Worm (Caenorhabditis elegans) whole organism, L4 larva: ENCODE measurements around the gene F08F8.10.

ENCODE experiments used
- F49E8.2 ChIP-seq: sonication (generic microtip); optimal IDR thresholded peaks from 2 replicates; lab custom pipeline; 2016; ENCODE audit warnings: missing compliant biosample characterization, mild to moderate bottlenecking, missing genetic modification characterization, borderline replicate concordance
- R02D3.7 ChIP-seq: fragments of 150-350 bp; sonication (generic microtip); optimal IDR thresholded peaks from 3 replicates; lab custom pipeline; 2014; ENCODE audit warnings: missing biosample characterization, missing genetic modification characterization
- T26A8.4 ChIP-seq: fragments of 200-800 bp; sonication (Bioruptor generic); IDR thresholded peaks from 2 replicates; pipeline ENCODE4 v1.3.6; 2022; ENCODE audit warnings: missing genetic modification characterization, missing compliant biosample characterization
- aly-2 ChIP-seq: sonication (generic microtip); optimal IDR thresholded peaks from 2 replicates; lab custom pipeline; 2018; ENCODE audit warnings: missing biosample characterization, missing genetic modification characterization
- ama-1 ChIP-seq: fragments of 150-350 bp; optimal IDR thresholded peaks from 2 replicates; lab custom pipeline; 2014; ENCODE audit warnings: inconsistent platforms, mixed read lengths
- ces-1 ChIP-seq: fragments of 150-350 bp; sonication (generic microtip); optimal IDR thresholded peaks from 4 replicates; lab custom pipeline; 2014; ENCODE audit warnings: missing biosample characterization, missing genetic modification reagents, missing genetic modification characterization
- lir-3 ChIP-seq: sonication (generic microtip); optimal IDR thresholded peaks from 2 replicates; lab custom pipeline; 2016; ENCODE audit warnings: mild to moderate bottlenecking, missing genetic modification characterization, missing compliant biosample characterization
- nhr-10 ChIP-seq: fragments of 150-350 bp; optimal IDR thresholded peaks from 2 replicates; lab custom pipeline; 2014; ENCODE audit warnings: missing biosample characterization, missing genetic modification characterization
- nhr-25 ChIP-seq: sonication (generic microtip); optimal IDR thresholded peaks from 2 replicates; lab custom pipeline; 2017; ENCODE audit warnings: missing genetic modification characterization, mild to moderate bottlenecking, missing compliant biosample characterization, antibody characterized with exemption, moderate library complexity, borderline replicate concordance; ENCODE audit not compliant: insufficient read depth
- nhr-28 ChIP-seq: fragments of 150-350 bp; optimal IDR thresholded peaks from 2 replicates; lab custom pipeline; 2014; ENCODE audit warnings: missing biosample characterization, missing genetic modification characterization
- pha-4 ChIP-seq, 2 experiments: fragments of 150-350 bp in 1 of 2; fragments of 200-800 bp in 1 of 2; sonication (Bioruptor generic) in 1 of 2; IDR thresholded peaks in 1 of 2; optimal IDR thresholded peaks in 1 of 2; 2 replicates each; pipeline versions ENCODE4 v1.3.6 to Lab custom; 2014 to 2022; ENCODE audit warnings: missing genetic modification characterization in 2 of 2, missing genetic modification reagents in 2 of 2, missing biosample characterization in 1 of 2, missing compliant biosample characterization in 1 of 2
- pqm-1 ChIP-seq: sonication (generic microtip); optimal IDR thresholded peaks from 2 replicates; lab custom pipeline; 2017; ENCODE audit warnings: missing biosample characterization, missing genetic modification characterization
- ztf-11 ChIP-seq: fragments of 150-350 bp; optimal IDR thresholded peaks from 2 replicates; lab custom pipeline; 2014; ENCODE audit warnings: missing biosample characterization, missing genetic modification characterization

DNA sequence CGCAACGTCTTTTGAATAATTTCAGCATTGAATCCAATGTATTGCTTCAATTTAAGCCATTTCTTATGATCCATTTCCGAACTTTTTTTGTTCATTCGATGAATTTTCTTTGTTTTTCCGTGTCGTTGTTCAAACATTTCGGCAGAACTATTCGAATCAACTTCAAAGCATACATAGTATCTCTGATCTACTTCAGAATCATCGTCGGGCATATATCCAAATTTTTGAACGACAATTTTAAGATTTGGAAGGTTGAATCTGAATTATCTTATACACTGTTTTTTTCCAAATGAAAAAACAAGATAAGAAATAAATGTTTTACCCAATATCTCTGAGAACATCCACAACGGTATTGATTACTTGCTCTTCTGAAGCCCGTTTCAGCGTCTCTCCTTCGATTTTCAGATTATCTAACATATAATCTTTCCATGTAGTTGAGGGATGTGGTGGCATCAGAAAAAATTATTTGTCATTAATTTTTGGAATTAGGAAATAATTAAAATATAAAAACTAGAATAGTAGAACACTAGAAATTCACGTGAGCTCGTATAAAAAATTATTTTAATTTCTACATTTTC is 27.9 kb downstream of the F08F8.10 start, which contains the start of gene lab-2:
- no peak for TF ChIP-seq ama-1 (lab: Kevin White, UChicago)
- TF ChIP-seq nhr-10 (tag; lab: Kevin White, UChicago) = no peak
- no peak for TF ChIP-seq aly-2 (tag; lab: Kevin White, UChicago)
- TF ChIP-seq lir-3 (tag; lab: Kevin White, UChicago) = no peak
- TF ChIP-seq R02D3.7 = no peak
- TF ChIP-seq T26A8.4 = peak; percentile 41; the same call in 1 of the 2 replicates
- no peak for TF ChIP-seq ztf-11
- TF ChIP-seq pqm-1 = no peak
- peak; percentile 29 for TF ChIP-seq nhr-25
- TF ChIP-seq F49E8.2 = no peak
- peak; percentile 58 for TF ChIP-seq pha-4 (GFP tag; IDR thresholded peaks at IDR 0.05; lab: Robert Waterston, UW)
- TF ChIP-seq pha-4 (tag; optimal IDR thresholded peaks at IDR 0.05; lab: Kevin White, UChicago) = no peak
- TF ChIP-seq ces-1 = no peak
- no peak for TF ChIP-seq nhr-28
